ENCODE assay signal across 2 fruit fly cellular contexts in genomic region chr2L:9581582-9581981, dm6.
TF ChIP-seq lines count a peak whose summit lies in the region.

Gene gcm, minus strand, starts transcription at chr2L:9581745.

- no peak for TF ChIP-seq CTCF in whole organism, embryonic (GFP tag; optimal IDR thresholded peaks at IDR 0.05; lab: Kevin White, UChicago)

TF ChIP-seq in whole organism, embryonic, 481 proteins besides CTCF, POLR2A, EP300 and RAD21 (continues in another document):
- no peak for TF ChIP-seq sc (optimal IDR thresholded peaks at IDR 0.05; lab: Kevin White, UChicago)
- no peak for TF ChIP-seq sc (GFP tag; optimal IDR thresholded peaks at IDR 0.05; lab: Kevin White, UChicago)
- TF ChIP-seq so (GFP tag; IDR thresholded peaks at IDR 0.05; lab: Robert Waterston, UW) = no peak
- TF ChIP-seq cwo (GFP tag; optimal IDR thresholded peaks at IDR 0.05; lab: Kevin White, UChicago) = no peak
- TF ChIP-seq kni (GFP tag; optimal IDR thresholded peaks at IDR 0.05; lab: Kevin White, UChicago) = peak; percentile 28
- TF ChIP-seq btn (GFP tag; optimal IDR thresholded peaks at IDR 0.05; lab: Kevin White, UChicago) = no peak
- TF ChIP-seq CG9797 (GFP tag; optimal IDR thresholded peaks at IDR 0.05; lab: Kevin White, UChicago) = no peak
- peak; percentile 88 for TF ChIP-seq Deaf1 (tag; optimal IDR thresholded peaks at IDR 0.05; lab: Kevin White, UChicago)
- no peak for TF ChIP-seq Doc3 (GFP tag; IDR thresholded peaks at IDR 0.05; lab: Robert Waterston, UW; ENCODE audit: partially characterized antibody)
- no peak for TF ChIP-seq al (GFP tag; IDR thresholded peaks at IDR 0.05; lab: Robert Waterston, UW)
- no peak for TF ChIP-seq Hand (GFP tag; optimal IDR thresholded peaks at IDR 0.05; lab: Kevin White, UChicago)
- TF ChIP-seq CG5245 (GFP tag; optimal IDR thresholded peaks at IDR 0.05; lab: Kevin White, UChicago) = no peak
- no peak for TF ChIP-seq CG7786 (GFP tag; optimal IDR thresholded peaks at IDR 0.05; lab: Kevin White, UChicago)
- TF ChIP-seq CG13287 (GFP tag; IDR thresholded peaks at IDR 0.05; lab: Robert Waterston, UW; ENCODE audit: partially characterized antibody) = no peak; the same call in 1 of the 2 replicates
- TF ChIP-seq CG7745 (tag; optimal IDR thresholded peaks at IDR 0.05; lab: Kevin White, UChicago) = no peak
- TF ChIP-seq tio (GFP tag; optimal IDR thresholded peaks at IDR 0.05; lab: Kevin White, UChicago) = no peak
- TF ChIP-seq Dek (tag; optimal IDR thresholded peaks at IDR 0.05; lab: Kevin White, UChicago) = no peak
- TF ChIP-seq Trl (optimal IDR thresholded peaks at IDR 0.05; lab: Kevin White, UChicago) = peak; percentile 5 to 25
- no peak for TF ChIP-seq Trl (GFP tag; optimal IDR thresholded peaks at IDR 0.05; lab: Kevin White, UChicago)
- no peak for TF ChIP-seq C15 (GFP tag; IDR thresholded peaks at IDR 0.05; lab: Robert Waterston, UW)
- TF ChIP-seq jing (GFP tag; optimal IDR thresholded peaks at IDR 0.05; lab: Kevin White, UChicago) = peak; percentile 62
- peak; percentile 81 for TF ChIP-seq ewg (GFP tag; optimal IDR thresholded peaks at IDR 0.05; lab: Kevin White, UChicago)
- TF ChIP-seq CG8944 (GFP tag; optimal IDR thresholded peaks at IDR 0.05; lab: Kevin White, UChicago) = no peak
- TF ChIP-seq chif (GFP tag; optimal IDR thresholded peaks at IDR 0.05; lab: Kevin White, UChicago) = peak in 1 of 2 experiments; percentile 9
- TF ChIP-seq CG9727 (GFP tag; optimal IDR thresholded peaks at IDR 0.05; lab: Kevin White, UChicago) = no peak
- TF ChIP-seq jigr1 (GFP tag; IDR thresholded peaks at IDR 0.05; lab: Robert Waterston, UW) = no peak
- TF ChIP-seq Hr3 (GFP tag; optimal IDR thresholded peaks at IDR 0.05; lab: Kevin White, UChicago) = no peak
- TF ChIP-seq Pdp1 (GFP tag; optimal IDR thresholded peaks at IDR 0.05; lab: Kevin White, UChicago) = no peak
- no peak for TF ChIP-seq maf-S (GFP tag; optimal IDR thresholded peaks at IDR 0.05; lab: Kevin White, UChicago)
- TF ChIP-seq cg (GFP tag; optimal IDR thresholded peaks at IDR 0.05; lab: Kevin White, UChicago) = peak; percentile 78
- no peak for TF ChIP-seq CG6272 (GFP tag; IDR thresholded peaks at IDR 0.05; lab: Robert Waterston, UW)
- TF ChIP-seq h (optimal IDR thresholded peaks at IDR 0.05; lab: Kevin White, UChicago) = no peak
- TF ChIP-seq CG12391 (tag; optimal IDR thresholded peaks at IDR 0.05; lab: Kevin White, UChicago) = no peak
- no peak for TF ChIP-seq Bgb (GFP tag; IDR thresholded peaks at IDR 0.05; lab: Robert Waterston, UW; ENCODE audit: partially characterized antibody)
- no peak for TF ChIP-seq CG17186 (GFP tag; optimal IDR thresholded peaks at IDR 0.05; lab: Kevin White, UChicago)
- TF ChIP-seq insv (GFP tag; optimal IDR thresholded peaks at IDR 0.05; lab: Kevin White, UChicago) = peak in 1 of 2 experiments; percentile 55
- no peak for TF ChIP-seq CG11695 (GFP tag; IDR thresholded peaks at IDR 0.05; lab: Robert Waterston, UW)
- no peak for TF ChIP-seq cas (GFP tag; IDR thresholded peaks at IDR 0.05; lab: Robert Waterston, UW)
- TF ChIP-seq ro (GFP tag; IDR thresholded peaks at IDR 0.05; lab: Robert Waterston, UW) = no peak
- peak; percentile 98 for TF ChIP-seq Nf-YC (tag; optimal IDR thresholded peaks at IDR 0.05; lab: Kevin White, UChicago)
- peak; percentile 58; the same call in 1 of the 2 replicates for TF ChIP-seq Nf-YA (GFP tag; IDR thresholded peaks at IDR 0.05; lab: Robert Waterston, UW)
- TF ChIP-seq Dbx (GFP tag; IDR thresholded peaks at IDR 0.05; lab: Robert Waterston, UW) = no peak
- TF ChIP-seq da (GFP tag; optimal IDR thresholded peaks at IDR 0.05; lab: Kevin White, UChicago) = no peak
- no peak for TF ChIP-seq CG1233 (GFP tag; optimal IDR thresholded peaks at IDR 0.05; lab: Kevin White, UChicago)
- TF ChIP-seq CG4282 (GFP tag; optimal IDR thresholded peaks at IDR 0.05; lab: Kevin White, UChicago) = no peak
- no peak for TF ChIP-seq fu2 (GFP tag; optimal IDR thresholded peaks at IDR 0.05; lab: Kevin White, UChicago)
- TF ChIP-seq disco-r (GFP tag; optimal IDR thresholded peaks at IDR 0.05; lab: Kevin White, UChicago) = no peak
- no peak for TF ChIP-seq CG34376 (GFP tag; optimal IDR thresholded peaks at IDR 0.05; lab: Kevin White, UChicago)

TF ChIP-seq in whole organism, wandering third instar larva, 38 proteins besides CTCF, POLR2A, EP300 and RAD21:
- TF ChIP-seq Vsx2 (GFP tag; optimal IDR thresholded peaks at IDR 0.05; lab: Kevin White, UChicago; ENCODE audit: partially characterized antibody) = peak; percentile 41
- TF ChIP-seq lola (GFP tag; optimal IDR thresholded peaks at IDR 0.05; lab: Kevin White, UChicago) = no peak
- TF ChIP-seq dl (GFP tag; optimal IDR thresholded peaks at IDR 0.05; lab: Kevin White, UChicago; ENCODE audit: insufficient read depth in 1 of 2, partially characterized antibody in 2 of 2) = peak in 1 of 2 experiments; percentile 42
